Worm (Caenorhabditis elegans) whole organism, midembryonic: ENCODE results near the gene T22F3.10.
"Not testable (repeated sequence)": the region's sequence is repeated elsewhere in the genome, so short reads cannot be mapped to it uniquely, and the experiment has no call there.

ENCODE experiments used
- T22C8.4 ChIP-seq: fragments of 200-800 bp; sonication (Bioruptor generic); IDR thresholded peaks from 2 replicates; pipeline ENCODE4 v1.3.6; 2022; ENCODE audit warnings: missing genetic modification characterization, missing compliant biosample characterization
- cog-1 ChIP-seq: sonication (generic microtip); optimal IDR thresholded peaks from 2 replicates; lab custom pipeline; 2016; ENCODE audit warnings: missing genetic modification characterization, missing compliant biosample characterization
- flt-1 ChIP-seq: fragments of 200-800 bp; sonication (Bioruptor generic); IDR thresholded peaks from 2 replicates; pipeline ENCODE4 v1.3.6; 2022; ENCODE audit warnings: missing genetic modification characterization, missing compliant biosample characterization
- klf-2 ChIP-seq: fragments of 200-800 bp; sonication (Bioruptor generic); conservative IDR thresholded peaks from 2 replicates; pipeline ENCODE4 v1.3.6; 2022; ENCODE audit warnings: missing genetic modification reagents, missing genetic modification characterization, missing compliant biosample characterization
- med-1 ChIP-seq: sonication (generic microtip); optimal IDR thresholded peaks from 2 replicates; lab custom pipeline; 2017; ENCODE audit warnings: missing genetic modification characterization, mild to moderate bottlenecking, missing compliant biosample characterization, antibody characterized with exemption, missing genetic modification reagents; ENCODE audit not compliant: insufficient read depth
- ref-1 ChIP-seq: fragments of 200-800 bp; sonication (Bioruptor generic); conservative IDR thresholded peaks from 2 replicates; pipeline ENCODE4 v1.3.6; 2022; ENCODE audit warnings: missing genetic modification reagents, missing genetic modification characterization, missing compliant biosample characterization
- tab-1 ChIP-seq: fragments of 200-800 bp; sonication (Bioruptor generic); IDR thresholded peaks from 2 replicates; pipeline ENCODE4 v1.3.6; 2022; ENCODE audit warnings: missing genetic modification characterization, missing compliant biosample characterization
- ztf-23 ChIP-seq: fragments of 200-800 bp; sonication (Bioruptor generic); IDR thresholded peaks from 2 replicates; pipeline ENCODE4 v1.3.6; 2022; ENCODE audit warnings: missing genetic modification reagents, missing genetic modification characterization, missing compliant biosample characterization
- ztf-29 ChIP-seq: fragments of 200-800 bp; sonication (Bioruptor generic); IDR thresholded peaks from 2 replicates; pipeline ENCODE4 v1.3.6; 2022; ENCODE audit warnings: missing genetic modification reagents, missing genetic modification characterization, missing compliant biosample characterization

T22F3.10 gene

DNA sequence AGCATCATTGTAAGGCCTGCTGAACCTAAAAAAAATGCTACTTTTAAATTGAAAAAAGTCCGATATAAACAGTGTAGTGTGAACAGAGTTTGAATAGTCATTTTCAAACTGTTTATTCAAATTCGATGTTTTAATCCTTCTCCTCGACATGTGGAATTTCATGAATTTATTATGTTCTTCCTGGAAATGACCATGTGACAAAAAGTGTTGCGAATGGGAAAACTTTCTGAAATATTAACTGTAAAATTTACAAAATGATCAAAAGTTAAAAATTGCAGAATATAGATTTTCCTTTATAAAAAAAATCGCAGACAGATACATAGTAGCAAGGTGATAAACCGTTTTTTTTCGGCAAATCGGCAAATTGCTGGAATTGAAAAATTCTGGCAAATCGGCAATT lies 6.2 kb downstream of the T22F3.10 start, which contains the start of gene T22F3.8:
T22F3.8 (minus strand) TSS at position 101 of the 400 bp plus-strand sequence.
- TF ChIP-seq ztf-29 (no peak), ref-1 (GFP tag; lab: Robert Waterston, UW) (no peak), cog-1 (tag; lab: Kevin White, UChicago) (no peak), tab-1 (no peak), med-1 (GFP tag; lab: Kevin White, UChicago) (no peak), klf-2 (GFP tag; lab: Robert Waterston, UW) (no peak), T22C8.4 (GFP tag; lab: Robert Waterston, UW) (no peak), ztf-23 (no peak), flt-1 (GFP tag; lab: Robert Waterston, UW) (no peak)

DNA sequence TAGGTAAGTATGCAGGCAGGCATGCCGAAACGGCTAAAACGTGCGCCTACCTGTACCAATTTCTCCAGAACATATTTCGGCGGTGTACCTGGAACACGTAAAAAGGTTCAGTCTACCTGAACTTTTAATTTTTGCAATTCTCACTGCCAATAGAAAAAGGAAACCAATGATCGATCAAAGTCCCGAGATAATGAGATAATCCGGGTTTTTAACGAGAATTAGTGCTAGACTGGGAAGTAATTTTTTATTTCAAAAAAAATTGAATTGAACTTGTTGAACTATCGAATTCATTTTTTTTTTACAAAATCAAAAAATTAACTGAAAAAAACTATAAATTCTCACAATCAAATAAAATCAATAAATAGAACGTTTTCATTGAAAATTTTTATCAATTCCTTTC lies 11.0 kb downstream of the T22F3.10 start, which contains the start of gene T22F3.7:
T22F3.7 (minus strand) TSS at position 101 of the 400 bp plus-strand sequence.
- no peak for TF ChIP-seq ref-1 (GFP tag; lab: Robert Waterston, UW)
- no peak for TF ChIP-seq flt-1 (GFP tag; lab: Robert Waterston, UW)
- TF ChIP-seq klf-2 (GFP tag; lab: Robert Waterston, UW) = no peak
- TF ChIP-seq tab-1 = no peak
- no peak for TF ChIP-seq med-1 (GFP tag; lab: Kevin White, UChicago)
- no peak for TF ChIP-seq ztf-23
- no peak for TF ChIP-seq ztf-29
- no peak for TF ChIP-seq T22C8.4 (GFP tag; lab: Robert Waterston, UW)
- TF ChIP-seq cog-1 (tag; lab: Kevin White, UChicago) = no peak

DNA sequence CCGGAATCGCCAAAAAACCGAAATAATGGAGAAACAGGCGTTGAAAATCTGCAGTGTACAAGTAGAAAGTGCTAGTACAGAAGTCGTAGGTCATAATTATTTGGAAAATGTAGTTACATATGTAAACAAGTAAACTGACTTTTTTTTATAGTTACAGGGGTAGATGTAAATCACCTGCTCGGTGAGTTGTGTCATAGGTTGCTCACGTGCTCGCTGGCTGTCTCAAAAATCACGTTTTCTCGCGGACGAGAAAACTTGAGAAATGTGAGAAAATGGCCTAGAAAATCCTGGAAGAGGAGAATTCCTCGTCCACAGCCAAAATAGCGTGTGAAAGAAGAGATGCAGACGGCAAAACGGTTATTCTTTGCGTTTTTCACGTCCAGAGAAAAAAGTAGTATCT lies 14.5 kb downstream of the T22F3.10 start, which contains the start of gene srh-212:
srh-212 (minus strand) TSS at position 101 of the 400 bp plus-strand sequence.
- TF ChIP-seq cog-1 (tag; lab: Kevin White, UChicago); ztf-29; ztf-23: not testable (repeated sequence)

DNA sequence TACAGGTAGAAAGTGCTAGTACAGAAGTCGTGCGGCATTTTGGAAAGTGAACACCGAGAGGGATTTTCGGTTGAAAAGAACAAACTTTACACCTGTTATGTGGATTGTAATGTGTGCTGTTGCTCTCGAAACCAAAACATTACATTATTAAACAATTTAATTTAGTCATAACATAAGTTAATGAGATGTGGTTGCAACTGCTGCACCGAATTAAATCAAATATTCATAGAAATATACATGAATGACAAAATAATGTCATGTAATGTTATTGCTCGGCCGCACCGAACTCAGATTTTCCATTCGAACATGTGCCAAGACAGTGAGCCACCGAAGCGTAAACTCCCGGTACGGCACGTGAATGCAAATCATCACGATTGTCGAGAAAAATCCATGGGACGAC lies 16.6 kb downstream of the T22F3.10 start, which contains the start of gene srh-213:
srh-213 (minus strand) TSS at position 101 of the 400 bp plus-strand sequence.
- no peak for TF ChIP-seq klf-2 (GFP tag; lab: Robert Waterston, UW)
- TF ChIP-seq cog-1 (tag; lab: Kevin White, UChicago) = no peak
- no peak for TF ChIP-seq ztf-23
- no peak for TF ChIP-seq flt-1 (GFP tag; lab: Robert Waterston, UW)
- TF ChIP-seq med-1 (GFP tag; lab: Kevin White, UChicago) = no peak
- no peak for TF ChIP-seq T22C8.4 (GFP tag; lab: Robert Waterston, UW)
- TF ChIP-seq ref-1 (GFP tag; lab: Robert Waterston, UW) = no peak
- no peak for TF ChIP-seq ztf-29
- TF ChIP-seq tab-1 = no peak

DNA sequence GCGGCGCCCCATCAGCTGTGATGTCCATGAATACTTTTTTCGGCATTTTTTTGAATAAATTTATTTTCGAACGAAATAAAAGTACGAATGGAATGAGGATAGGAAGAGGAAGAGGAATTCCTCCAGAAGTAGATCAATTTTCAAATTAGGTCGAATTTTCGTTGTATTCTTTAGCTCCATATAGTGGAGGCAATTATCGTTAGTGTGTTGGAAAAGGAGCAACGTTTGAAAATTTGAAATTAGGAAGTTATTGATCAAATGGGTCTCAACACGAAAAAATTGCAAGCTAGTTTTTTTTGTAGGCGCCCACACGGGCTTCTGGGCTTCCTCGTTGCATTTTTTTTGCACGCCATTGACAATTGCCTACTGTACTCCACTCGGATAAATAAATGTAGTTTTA lies 19.5 kb downstream of the T22F3.10 start, which contains the start of gene T22F3.12:
T22F3.12 (minus strand) TSS at position 101 of the 400 bp plus-strand sequence.
- no peak for TF ChIP-seq flt-1 (GFP tag; lab: Robert Waterston, UW)
- TF ChIP-seq med-1 (GFP tag; lab: Kevin White, UChicago) = no peak
- TF ChIP-seq cog-1 (tag; lab: Kevin White, UChicago) = no peak

DNA sequence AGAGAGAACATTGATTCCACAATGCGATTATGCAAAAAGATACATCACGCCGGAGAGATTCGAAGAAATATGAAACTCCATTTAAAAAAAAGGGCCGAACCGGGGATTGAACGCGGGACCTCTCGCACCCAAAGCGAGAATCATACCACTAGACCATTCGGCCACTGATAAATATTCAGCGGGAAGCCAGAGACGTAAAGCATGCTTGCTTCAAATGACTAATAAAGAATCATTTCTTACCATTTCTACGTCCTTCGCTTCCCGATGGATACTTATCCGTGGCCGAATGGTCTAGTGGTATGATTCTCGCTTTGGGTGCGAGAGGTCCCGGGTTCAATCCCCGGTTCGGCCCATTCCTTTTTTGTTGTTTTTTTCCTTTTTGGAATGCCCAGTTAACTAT lies 23.3 kb downstream of the T22F3.10 start:
- TF ChIP-seq ztf-29 = no peak
- TF ChIP-seq ztf-23 = no peak
- no peak for TF ChIP-seq ref-1 (GFP tag; lab: Robert Waterston, UW)
- no peak for TF ChIP-seq klf-2 (GFP tag; lab: Robert Waterston, UW)
- TF ChIP-seq tab-1 = no peak
- no peak for TF ChIP-seq cog-1 (tag; lab: Kevin White, UChicago)
- no peak for TF ChIP-seq T22C8.4 (GFP tag; lab: Robert Waterston, UW)
- no peak for TF ChIP-seq flt-1 (GFP tag; lab: Robert Waterston, UW)
- no peak for TF ChIP-seq med-1 (GFP tag; lab: Kevin White, UChicago)

DNA sequence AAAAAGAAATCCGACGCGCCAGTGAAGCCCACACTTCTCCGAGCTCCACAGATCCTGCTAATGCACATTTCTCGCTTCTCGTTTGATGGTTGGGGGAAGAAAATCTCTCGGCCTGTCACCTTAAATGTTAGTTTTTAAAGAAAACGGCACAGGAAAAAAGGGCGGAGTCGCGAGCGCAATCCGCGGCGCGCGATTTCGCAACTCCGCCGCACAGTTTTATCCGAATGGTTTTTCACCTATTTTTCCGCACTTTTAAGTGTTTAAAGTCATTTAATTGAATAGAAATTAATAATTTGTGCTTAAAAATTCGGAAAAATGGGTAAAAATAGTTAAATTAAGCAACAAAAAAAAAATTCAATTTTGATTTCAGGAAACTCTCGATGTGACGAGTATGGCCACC lies 23.9 kb downstream of the T22F3.10 start:
- TF ChIP-seq ztf-23 (peak; percentile 76), ref-1 (GFP tag; lab: Robert Waterston, UW) (no peak), med-1 (GFP tag; lab: Kevin White, UChicago) (peak; percentile 66), ztf-29 (peak; percentile 49; the same call in 1 of the 2 replicates), cog-1 (tag; lab: Kevin White, UChicago) (no peak), tab-1 (peak; percentile 81; the same call in 1 of the 2 replicates), flt-1 (GFP tag; lab: Robert Waterston, UW) (peak; percentile 74), klf-2 (GFP tag; lab: Robert Waterston, UW) (0 out of 2 replicates have a peak, but pooled peaks have one; percentile 57), T22C8.4 (GFP tag; lab: Robert Waterston, UW) (0 out of 2 replicates have a peak, but pooled peaks have one; percentile 15)

DNA sequence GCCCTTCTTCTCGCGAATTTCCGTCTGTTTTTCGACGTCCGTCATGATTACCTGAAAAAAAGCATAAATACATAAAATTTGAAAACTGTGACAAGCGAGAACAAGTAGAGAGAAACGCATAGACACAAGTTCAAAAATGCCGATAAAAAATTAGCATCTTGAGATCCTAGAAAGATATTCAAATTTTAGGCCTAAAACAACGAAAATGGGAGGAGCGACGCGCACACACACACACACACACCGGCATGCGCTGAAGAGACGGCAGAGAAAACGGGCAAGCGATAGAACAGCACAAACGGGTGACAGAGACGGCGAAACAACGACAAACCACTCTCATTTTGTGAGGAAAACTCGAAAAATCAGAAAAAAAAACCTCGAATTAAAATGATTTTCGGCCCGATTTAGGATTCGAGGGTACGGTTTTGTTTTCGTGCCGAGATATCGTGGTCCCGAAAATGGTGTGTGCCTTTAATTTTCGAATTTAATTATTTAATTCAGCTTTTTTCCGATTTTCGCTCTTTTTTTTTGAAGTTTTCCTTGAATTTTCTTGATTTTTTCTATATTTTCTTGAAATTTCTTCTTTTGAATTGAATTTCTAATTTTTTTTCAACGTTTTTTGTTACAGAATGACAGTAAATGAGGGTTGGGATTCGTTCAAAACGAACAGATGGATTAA lies 25.4 kb downstream of the T22F3.10 start, which contains the start of the genes rpl-11.1 and T22F3.2:
rpl-11.1 (minus strand) TSS at position 51 of the 676 bp plus-strand sequence.
T22F3.2 (plus strand) TSS at position 626 of the 676 bp plus-strand sequence.
- TF ChIP-seq ref-1 (GFP tag; lab: Robert Waterston, UW) (no peak), cog-1 (tag; lab: Kevin White, UChicago) (no peak), ztf-29 (no peak), tab-1 (no peak), med-1 (GFP tag; lab: Kevin White, UChicago) (no peak), T22C8.4 (GFP tag; lab: Robert Waterston, UW) (no peak), ztf-23 (no peak)

DNA sequence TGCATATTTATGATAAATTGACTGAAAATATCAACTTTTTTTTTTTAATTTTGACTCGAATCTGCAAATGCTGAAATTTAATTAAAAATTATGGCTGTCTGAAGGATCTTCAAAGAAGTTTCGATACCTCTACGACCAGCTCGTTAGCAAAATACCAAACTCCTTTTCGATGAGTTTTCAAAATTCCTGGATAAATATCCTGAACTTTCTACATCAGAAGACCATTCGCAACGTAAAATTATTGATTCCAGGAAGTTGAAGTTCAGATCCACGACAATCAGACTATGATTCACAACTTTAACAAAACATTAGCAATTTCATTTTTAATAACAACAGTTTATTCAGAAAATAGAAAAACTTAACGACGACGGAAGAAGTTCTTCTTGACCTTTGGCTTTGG lies 26.5 kb downstream of the T22F3.10 start:
- TF ChIP-seq cog-1 (tag; lab: Kevin White, UChicago) (no peak), ztf-23 (no peak), tab-1 (no peak), ztf-29 (no peak), med-1 (GFP tag; lab: Kevin White, UChicago) (no peak), ref-1 (GFP tag; lab: Robert Waterston, UW) (no peak)
